Worm (Caenorhabditis elegans) whole organism, L2 larva: ENCODE results near the gene R09A8.1.

Experiments
- ama-1 ChIP-seq: fragments of 150-350 bp; optimal IDR thresholded peaks from 2 replicates; lab custom pipeline; 2018; ENCODE audit warnings: inconsistent platforms
- elt-1 ChIP-seq: fragments of 150-350 bp; optimal IDR thresholded peaks from 2 replicates; lab custom pipeline; 2014; ENCODE audit warnings: missing biosample characterization, missing genetic modification characterization
- gmeb-1 ChIP-seq: fragments of 150-350 bp; optimal IDR thresholded peaks from 2 replicates; lab custom pipeline; 2014; ENCODE audit warnings: missing biosample characterization, missing genetic modification characterization
- lin-13 ChIP-seq: fragments of 150-350 bp; optimal IDR thresholded peaks from 2 replicates; lab custom pipeline; 2014; ENCODE audit warnings: missing biosample characterization, missing genetic modification reagents, missing genetic modification characterization
- lsy-2 ChIP-seq, 2 experiments: fragments of 150-350 bp in 1 of 2; sonication (generic microtip) in 1 of 2; optimal IDR thresholded peaks; 2 replicates each; lab custom pipeline; 2014 to 2017; ENCODE audit warnings: missing biosample characterization in 2 of 2, missing genetic modification characterization in 2 of 2
- nhr-12 ChIP-seq: fragments of 150-350 bp; optimal IDR thresholded peaks from 2 replicates; lab custom pipeline; 2014; ENCODE audit warnings: missing biosample characterization, missing genetic modification characterization
- nhr-25 ChIP-seq: fragments of 150-350 bp; sonication (generic microtip); optimal IDR thresholded peaks from 3 replicates; lab custom pipeline; 2014; ENCODE audit warnings: missing biosample characterization, missing genetic modification characterization
- nhr-77 ChIP-seq: fragments of 150-350 bp; optimal IDR thresholded peaks from 2 replicates; lab custom pipeline; 2014; ENCODE audit warnings: missing biosample characterization, missing genetic modification characterization
- peb-1 ChIP-seq: fragments of 150-350 bp; optimal IDR thresholded peaks from 2 replicates; lab custom pipeline; 2014; ENCODE audit warnings: missing biosample characterization, missing genetic modification characterization
- skn-1 ChIP-seq: sonication (generic microtip); optimal IDR thresholded peaks from 2 replicates; lab custom pipeline; 2017; ENCODE audit warnings: missing biosample characterization, missing genetic modification characterization
- snpc-4 ChIP-seq: fragments of 150-350 bp; optimal IDR thresholded peaks from 2 replicates; lab custom pipeline; 2014; ENCODE audit warnings: missing biosample characterization, missing genetic modification characterization
- unc-55 ChIP-seq: fragments of 150-350 bp; sonication (generic microtip); optimal IDR thresholded peaks from 3 replicates; lab custom pipeline; 2014; ENCODE audit warnings: missing biosample characterization, missing genetic modification reagents, missing genetic modification characterization
- unc-62 ChIP-seq: fragments of 150-350 bp; optimal IDR thresholded peaks from 2 replicates; lab custom pipeline; 2014; ENCODE audit warnings: missing biosample characterization, missing genetic modification reagents, missing genetic modification characterization
- ztf-11 ChIP-seq: sonication (generic microtip); optimal IDR thresholded peaks from 2 replicates; lab custom pipeline; 2017; ENCODE audit warnings: missing biosample characterization, missing genetic modification characterization

ce11 chrX:12618447-12618846 is 4.9 kb downstream of the R09A8.1 start:
- TF ChIP-seq ama-1 (lab: Kevin White, UChicago), result no peak
- TF ChIP-seq nhr-25 (tag; lab: Kevin White, UChicago), result no peak
- TF ChIP-seq unc-62, result no peak
- TF ChIP-seq gmeb-1, result no peak
- no peak for TF ChIP-seq lsy-2 (tag; optimal IDR thresholded peaks at IDR 0.05; lab: Kevin White, UChicago)
- no peak for TF ChIP-seq nhr-77 (tag; lab: Kevin White, UChicago)
- no peak for TF ChIP-seq skn-1
- TF ChIP-seq peb-1 (tag; lab: Kevin White, UChicago), result no peak
- TF ChIP-seq lin-13 (GFP tag; lab: Kevin White, UChicago), result no peak
- no peak for TF ChIP-seq ztf-11 (tag; lab: Kevin White, UChicago)
- TF ChIP-seq nhr-12 (tag; lab: Kevin White, UChicago), result no peak
- no peak for TF ChIP-seq elt-1 (tag; lab: Kevin White, UChicago)
- no peak for TF ChIP-seq snpc-4 (tag; lab: Kevin White, UChicago)
- TF ChIP-seq unc-55 (GFP tag; lab: Kevin White, UChicago), result no peak
